Worm (Caenorhabditis elegans) whole organism, midembryonic: ENCODE measurements around the gene ZK380.2.

Experiments
- T22C8.4 ChIP-seq: fragments of 200-800 bp; sonication (Bioruptor generic); IDR thresholded peaks from 2 replicates; pipeline ENCODE4 v1.3.6; 2022; ENCODE audit warnings: missing genetic modification characterization, missing compliant biosample characterization
- cog-1 ChIP-seq: sonication (generic microtip); optimal IDR thresholded peaks from 2 replicates; lab custom pipeline; 2016; ENCODE audit warnings: missing genetic modification characterization, missing compliant biosample characterization
- flt-1 ChIP-seq: fragments of 200-800 bp; sonication (Bioruptor generic); IDR thresholded peaks from 2 replicates; pipeline ENCODE4 v1.3.6; 2022; ENCODE audit warnings: missing genetic modification characterization, missing compliant biosample characterization
- klf-2 ChIP-seq: fragments of 200-800 bp; sonication (Bioruptor generic); conservative IDR thresholded peaks from 2 replicates; pipeline ENCODE4 v1.3.6; 2022; ENCODE audit warnings: missing genetic modification reagents, missing genetic modification characterization, missing compliant biosample characterization
- med-1 ChIP-seq: sonication (generic microtip); optimal IDR thresholded peaks from 2 replicates; lab custom pipeline; 2017; ENCODE audit warnings: missing genetic modification characterization, mild to moderate bottlenecking, missing compliant biosample characterization, antibody characterized with exemption, missing genetic modification reagents; ENCODE audit not compliant: insufficient read depth
- ref-1 ChIP-seq: fragments of 200-800 bp; sonication (Bioruptor generic); conservative IDR thresholded peaks from 2 replicates; pipeline ENCODE4 v1.3.6; 2022; ENCODE audit warnings: missing genetic modification reagents, missing genetic modification characterization, missing compliant biosample characterization
- tab-1 ChIP-seq: fragments of 200-800 bp; sonication (Bioruptor generic); IDR thresholded peaks from 2 replicates; pipeline ENCODE4 v1.3.6; 2022; ENCODE audit warnings: missing genetic modification characterization, missing compliant biosample characterization
- ztf-23 ChIP-seq: fragments of 200-800 bp; sonication (Bioruptor generic); IDR thresholded peaks from 2 replicates; pipeline ENCODE4 v1.3.6; 2022; ENCODE audit warnings: missing genetic modification reagents, missing genetic modification characterization, missing compliant biosample characterization
- ztf-29 ChIP-seq: fragments of 200-800 bp; sonication (Bioruptor generic); IDR thresholded peaks from 2 replicates; pipeline ENCODE4 v1.3.6; 2022; ENCODE audit warnings: missing genetic modification reagents, missing genetic modification characterization, missing compliant biosample characterization

The ZK380.2 gene

DNA sequence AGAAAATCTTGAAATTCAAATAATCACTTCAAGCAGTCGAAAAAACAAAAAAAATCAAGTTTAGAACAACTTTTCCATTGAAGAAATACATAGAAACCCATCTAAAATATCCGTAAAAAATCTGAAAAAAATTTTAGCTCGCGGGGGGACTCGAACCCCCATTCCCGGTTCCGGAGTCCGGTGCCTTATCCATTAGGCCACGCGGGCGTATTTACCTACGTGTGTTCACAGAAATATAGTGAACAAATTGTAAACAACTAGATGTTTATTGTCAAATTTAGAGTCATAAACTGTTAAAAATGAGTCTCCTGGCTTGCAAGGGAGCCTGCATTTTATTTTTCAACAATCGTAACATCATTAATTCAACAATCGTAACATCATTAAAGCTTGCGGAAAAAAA, 1.5 kb upstream of the ZK380.2 start:
- no peak for TF ChIP-seq flt-1 (GFP tag; lab: Robert Waterston, UW)
- no peak for TF ChIP-seq ztf-29 (GFP tag; lab: Robert Waterston, UW)
- no peak for TF ChIP-seq T22C8.4 (GFP tag; lab: Robert Waterston, UW)
- no peak for TF ChIP-seq ref-1 (GFP tag; lab: Robert Waterston, UW)
- no peak for TF ChIP-seq klf-2 (GFP tag; lab: Robert Waterston, UW)
- no peak for TF ChIP-seq cog-1

DNA sequence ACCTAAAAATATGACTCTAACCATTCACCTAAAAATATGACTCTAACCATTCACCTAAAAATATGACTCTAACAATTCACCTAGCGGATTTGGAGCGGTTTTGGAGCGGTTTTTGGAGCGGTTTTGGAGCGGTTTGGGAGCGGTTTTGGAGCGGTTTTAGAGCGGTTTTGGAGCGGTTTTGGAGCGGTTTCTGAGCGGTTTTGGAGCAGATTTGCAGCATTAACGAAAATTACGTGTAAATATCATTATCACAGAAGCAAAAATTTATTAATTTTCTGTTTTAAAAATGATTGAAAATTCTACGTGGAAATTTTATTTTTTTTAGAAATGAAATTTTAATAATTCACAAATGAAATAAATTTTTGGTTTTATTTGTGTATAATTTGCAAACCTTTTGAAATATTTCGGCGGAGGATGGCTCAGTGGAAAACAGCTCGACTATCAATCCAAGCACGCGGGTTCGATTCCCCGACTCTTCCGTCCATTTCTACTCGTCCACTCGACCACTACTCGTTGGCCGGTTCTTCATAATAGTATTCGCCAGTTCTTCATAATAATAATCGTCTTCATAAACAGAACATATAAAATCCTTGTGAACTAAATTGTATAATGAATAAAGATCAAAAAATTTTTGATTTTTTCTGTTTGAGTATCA, 12.3 kb downstream of the ZK380.2 start:
- TF ChIP-seq ztf-23 (GFP tag; lab: Robert Waterston, UW): no peak
- no peak for TF ChIP-seq ztf-29 (GFP tag; lab: Robert Waterston, UW)
- no peak for TF ChIP-seq klf-2 (GFP tag; lab: Robert Waterston, UW)
- TF ChIP-seq tab-1 (GFP tag; lab: Robert Waterston, UW): no peak
- TF ChIP-seq med-1 (GFP tag; lab: Kevin White, UChicago): no peak
- no peak for TF ChIP-seq ref-1 (GFP tag; lab: Robert Waterston, UW)
- TF ChIP-seq T22C8.4 (GFP tag; lab: Robert Waterston, UW): no peak
- TF ChIP-seq flt-1 (GFP tag; lab: Robert Waterston, UW): no peak
- no peak for TF ChIP-seq cog-1

- no peak for TF ChIP-seq T22C8.4 (GFP tag; lab: Robert Waterston, UW)
- TF ChIP-seq ref-1 (GFP tag; lab: Robert Waterston, UW): no peak
- TF ChIP-seq ztf-29 (GFP tag; lab: Robert Waterston, UW): no peak
- TF ChIP-seq med-1 (GFP tag; lab: Kevin White, UChicago): no peak
- no peak for TF ChIP-seq tab-1 (GFP tag; lab: Robert Waterston, UW)
- TF ChIP-seq flt-1 (GFP tag; lab: Robert Waterston, UW): no peak
- TF ChIP-seq ztf-23 (GFP tag; lab: Robert Waterston, UW): no peak
Observed at ce11 chrX:1651668-1652067, 20.4 kb downstream of the ZK380.2 start, which contains the start of gene ZK380.4. Gene ZK380.4, minus strand, starts transcription at chrX:1651994.

DNA sequence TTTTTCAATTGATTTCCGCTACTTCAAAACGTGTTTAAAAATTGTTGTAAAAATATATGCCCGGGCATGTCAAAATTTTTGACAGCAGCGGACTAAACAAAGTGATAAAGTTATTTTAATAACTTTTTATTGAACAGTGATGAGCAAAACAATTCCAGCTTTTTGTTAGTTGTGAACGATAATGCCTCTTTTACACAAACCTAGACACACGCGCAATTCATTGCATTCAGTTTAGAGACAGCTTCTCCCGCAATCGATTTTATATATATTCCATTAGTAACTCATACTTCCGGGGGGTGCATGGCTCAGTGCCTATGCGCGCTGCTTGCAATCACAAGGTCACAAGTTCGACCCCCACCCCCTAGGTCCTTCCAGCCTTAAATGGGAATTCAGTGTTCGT, 22.9 kb downstream of the ZK380.2 start, which contains the start of gene ZK380.6:
Gene ZK380.6 (plus strand): TSS at position 301 of the 400 bp plus-strand sequence.
- 0 out of 2 replicates have a peak, but pooled peaks have one; percentile 26 for TF ChIP-seq ztf-29 (GFP tag; lab: Robert Waterston, UW)
- 0 out of 2 replicates have a peak, but pooled peaks have one; percentile 53 for TF ChIP-seq ztf-23 (GFP tag; lab: Robert Waterston, UW)
- TF ChIP-seq ref-1 (GFP tag; lab: Robert Waterston, UW): no peak

- TF ChIP-seq cog-1 (no peak), ztf-23 (GFP tag; lab: Robert Waterston, UW) (no peak), T22C8.4 (GFP tag; lab: Robert Waterston, UW) (no peak), tab-1 (GFP tag; lab: Robert Waterston, UW) (no peak), med-1 (GFP tag; lab: Kevin White, UChicago) (no peak), flt-1 (GFP tag; lab: Robert Waterston, UW) (no peak), ref-1 (GFP tag; lab: Robert Waterston, UW) (no peak), klf-2 (GFP tag; lab: Robert Waterston, UW) (no peak), ztf-29 (GFP tag; lab: Robert Waterston, UW) (no peak)
Observed at ce11 chrX:1655207-1655606, 23.9 kb downstream of the ZK380.2 start, which contains the start of gene tbx-32. Gene tbx-32, plus strand, starts transcription at chrX:1655507.

ce11 chrX:1664925-1665324, 33.7 kb downstream of the ZK380.2 start, which contains the start of gene R09H3.2:
Gene R09H3.2, minus strand, starts transcription at chrX:1665025.
- TF ChIP-seq ztf-29 (GFP tag; lab: Robert Waterston, UW) (no peak), ref-1 (GFP tag; lab: Robert Waterston, UW) (no peak), flt-1 (GFP tag; lab: Robert Waterston, UW) (no peak), cog-1 (no peak), T22C8.4 (GFP tag; lab: Robert Waterston, UW) (no peak)

ce11 chrX:1667056-1667455, 35.8 kb downstream of the ZK380.2 start:
- TF ChIP-seq med-1 (GFP tag; lab: Kevin White, UChicago) (no peak), T22C8.4 (GFP tag; lab: Robert Waterston, UW) (no peak), cog-1 (no peak), ztf-23 (GFP tag; lab: Robert Waterston, UW) (no peak), klf-2 (GFP tag; lab: Robert Waterston, UW) (no peak), tab-1 (GFP tag; lab: Robert Waterston, UW) (no peak), flt-1 (GFP tag; lab: Robert Waterston, UW) (no peak), ref-1 (GFP tag; lab: Robert Waterston, UW) (no peak), ztf-29 (GFP tag; lab: Robert Waterston, UW) (no peak)

DNA sequence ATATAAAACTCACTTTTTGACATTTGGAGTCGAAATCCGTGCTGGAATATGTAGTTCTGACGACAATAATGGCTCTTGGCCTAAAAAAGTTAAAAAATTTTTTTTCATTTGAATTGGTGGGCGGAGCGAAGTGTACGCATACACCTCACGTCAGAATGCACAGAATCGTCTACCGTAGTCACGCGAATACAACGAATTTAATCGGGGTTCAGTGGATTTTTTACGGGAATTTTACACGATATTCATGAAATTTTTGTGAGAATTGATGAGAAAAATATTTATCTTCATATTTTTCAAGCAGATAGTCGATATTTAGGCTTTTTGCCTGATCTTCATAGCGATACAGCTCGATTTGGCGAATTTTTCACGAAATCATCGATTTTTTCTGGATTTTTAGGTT, 37.5 kb downstream of the ZK380.2 start, which contains the start of gene R09H3.3:
Gene R09H3.3 (minus strand): TSS at position 101 of the 400 bp plus-strand sequence.
- no peak for TF ChIP-seq ztf-23 (GFP tag; lab: Robert Waterston, UW)
- TF ChIP-seq T22C8.4 (GFP tag; lab: Robert Waterston, UW): no peak
- no peak for TF ChIP-seq ztf-29 (GFP tag; lab: Robert Waterston, UW)
- no peak for TF ChIP-seq ref-1 (GFP tag; lab: Robert Waterston, UW)
- no peak for TF ChIP-seq flt-1 (GFP tag; lab: Robert Waterston, UW)
- no peak for TF ChIP-seq klf-2 (GFP tag; lab: Robert Waterston, UW)
- no peak for TF ChIP-seq tab-1 (GFP tag; lab: Robert Waterston, UW)
- no peak for TF ChIP-seq cog-1
- no peak for TF ChIP-seq med-1 (GFP tag; lab: Kevin White, UChicago)

DNA sequence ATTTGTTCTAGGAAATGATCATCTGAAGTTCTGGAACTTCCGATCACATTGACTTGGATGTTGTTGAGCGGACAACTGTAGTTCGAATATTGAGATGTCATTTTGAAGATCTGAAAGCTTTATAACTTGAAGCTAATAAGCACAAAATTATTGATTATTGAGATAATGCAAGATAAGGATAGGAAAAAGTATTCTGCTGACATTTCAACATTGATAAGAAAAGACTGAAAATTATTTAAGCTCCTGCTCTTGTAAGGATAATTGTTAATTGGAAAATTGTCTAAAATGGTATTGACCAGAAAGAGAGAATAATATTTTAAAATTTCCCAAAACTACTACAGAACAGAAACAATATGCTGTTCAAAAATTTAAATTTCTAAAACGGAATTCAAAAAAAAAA, 42.8 kb downstream of the ZK380.2 start, which contains the start of gene tbx-31:
Gene tbx-31 (minus strand): TSS at position 101 of the 400 bp plus-strand sequence.
- TF ChIP-seq ztf-23 (GFP tag; lab: Robert Waterston, UW) (no peak), tab-1 (GFP tag; lab: Robert Waterston, UW) (no peak), med-1 (GFP tag; lab: Kevin White, UChicago) (no peak), klf-2 (GFP tag; lab: Robert Waterston, UW) (no peak), ztf-29 (GFP tag; lab: Robert Waterston, UW) (no peak), cog-1 (no peak), ref-1 (GFP tag; lab: Robert Waterston, UW) (no peak), flt-1 (GFP tag; lab: Robert Waterston, UW) (no peak)
